Worm (Caenorhabditis elegans): ENCODE measurements around the gene F59B10.6.

F59B10.6 gene

ce11 chrII:10559671-10560184 is 35.5 kb upstream of the F59B10.6 start (continued):
- TF ChIP-seq ceh-62 (tag; optimal IDR thresholded peaks at IDR 0.05) (no peak), dmd-6 (GFP tag; IDR thresholded peaks at IDR 0.05) (no peak), dve-1 (tag; optimal IDR thresholded peaks at IDR 0.05; ENCODE audit: insufficient read depth) (peak; percentile 77), ztf-11 (tag; optimal IDR thresholded peaks at IDR 0.05) (no peak), ZK546.5 (tag; optimal IDR thresholded peaks at IDR 0.05) (no peak), egl-27 (tag; optimal IDR thresholded peaks at IDR 0.05) (no peak), sdz-12 (GFP tag; optimal IDR thresholded peaks at IDR 0.05) (no peak)

- TF ChIP-seq unc-62 (GFP tag; optimal IDR thresholded peaks at IDR 0.05 in 1 of 2): peak in 1 of 2 experiments; percentile 98
- no peak for TF ChIP-seq unc-62 (tag; optimal IDR thresholded peaks at IDR 0.05)
- peak; percentile 66 for TF ChIP-seq dve-1 (tag; optimal IDR thresholded peaks at IDR 0.05; ENCODE audit: insufficient read depth)
- no peak for TF ChIP-seq sdz-12 (GFP tag; optimal IDR thresholded peaks at IDR 0.05)
- TF ChIP-seq nhr-25 (tag; optimal IDR thresholded peaks at IDR 0.05; ENCODE audit: borderline replicate concordance, insufficient read depth): peak; percentile 84
- TF ChIP-seq set-16 (GFP tag; IDR thresholded peaks at IDR 0.05): peak; percentile 61; the same call in 1 of the 2 replicates
- TF ChIP-seq lsy-2 (tag; optimal IDR thresholded peaks at IDR 0.05): peak; percentile 13 to 63
- peak; percentile 98 for TF ChIP-seq hlh-30 (tag; optimal IDR thresholded peaks at IDR 0.05; ENCODE audit: insufficient read depth)
- peak; percentile 73 for TF ChIP-seq nhr-11 (tag; optimal IDR thresholded peaks at IDR 0.05)
- peak; percentile 70; the same call in 1 of the 2 replicates for TF ChIP-seq hmg-1.1 (GFP tag; IDR thresholded peaks at IDR 0.05)
- peak; percentile 17 for TF ChIP-seq nhr-28 (tag; optimal IDR thresholded peaks at IDR 0.05)
- peak in 1 of 2 experiments; percentile 77 for TF ChIP-seq hif-1 (tag; optimal IDR thresholded peaks at IDR 0.05)
- TF ChIP-seq aha-1 (tag): peak; percentile 99
- TF ChIP-seq mdt-29 (GFP tag; IDR thresholded peaks at IDR 0.05): peak; percentile 58; the same call in 1 of the 2 replicates
- peak; percentile 24; the same call in 1 of the 2 replicates for TF ChIP-seq lin-29 (GFP tag; IDR thresholded peaks at IDR 0.05)
- no peak for TF ChIP-seq unc-39 (tag; optimal IDR thresholded peaks at IDR 0.05)
- TF ChIP-seq hlh-11 (tag; optimal IDR thresholded peaks at IDR 0.05): peak; percentile 88
- TF ChIP-seq mes-2 (tag; optimal IDR thresholded peaks at IDR 0.05; ENCODE audit: poor library complexity, severe bottlenecking): peak; percentile 15
- TF ChIP-seq dpl-1 (GFP tag; optimal IDR thresholded peaks at IDR 0.05): peak; percentile 16
- TF ChIP-seq ctbp-1 (GFP tag; IDR thresholded peaks at IDR 0.05): peak; percentile 51
- peak; percentile 3 for TF ChIP-seq ama-1 (optimal IDR thresholded peaks at IDR 0.05)
- peak; percentile 72 for TF ChIP-seq php-3 (GFP tag; IDR thresholded peaks at IDR 0.05)
- no peak for TF ChIP-seq spr-1 (tag; optimal IDR thresholded peaks at IDR 0.05)
- peak; percentile 53 for TF ChIP-seq mxl-3 (GFP tag; optimal IDR thresholded peaks at IDR 0.05)
- peak; percentile 17; the same call in 1 of the 2 replicates for TF ChIP-seq T26A8.4 (GFP tag; IDR thresholded peaks at IDR 0.05)
- peak; percentile 40 for TF ChIP-seq rbr-2 (tag; optimal IDR thresholded peaks at IDR 0.05)
- no peak for TF ChIP-seq daf-8 (GFP tag; IDR thresholded peaks at IDR 0.05)
- peak; percentile 1; the same call in 1 of the 2 replicates for TF ChIP-seq madf-9 (GFP tag; conservative IDR thresholded peaks at IDR 0.05)
- TF ChIP-seq nhr-77 (tag; optimal IDR thresholded peaks at IDR 0.05): no peak
- TF ChIP-seq mdl-1 (tag; optimal IDR thresholded peaks at IDR 0.05): peak in 1 of 2 experiments; percentile 84
- TF ChIP-seq lin-38 (GFP tag; IDR thresholded peaks at IDR 0.05): 0 out of 2 replicates have a peak, but pooled peaks have one; percentile 16
- no peak for TF ChIP-seq pqm-1 (tag; optimal IDR thresholded peaks at IDR 0.05)
- TF ChIP-seq mep-1 (tag; optimal IDR thresholded peaks at IDR 0.05): peak; percentile 74
- TF ChIP-seq Y48G9A.11 (GFP tag; IDR thresholded peaks at IDR 0.05): no peak
- TF ChIP-seq madf-5 (GFP tag; IDR thresholded peaks at IDR 0.05): 0 out of 4 replicates have a peak, but pooled peaks of 1 of the 2 experiments have one; percentile 7
- TF ChIP-seq duxl-1 (tag; optimal IDR thresholded peaks at IDR 0.05; ENCODE audit: poor library complexity): peak; percentile 44
Observed at ce11 chrII:10558962-10559415, 34.7 kb upstream of the F59B10.6 start.

Measured in whole organism, L4 larva.